Fruit fly (Drosophila melanogaster): Measurements from ENCODE around the gene Rtc1.

DNA sequence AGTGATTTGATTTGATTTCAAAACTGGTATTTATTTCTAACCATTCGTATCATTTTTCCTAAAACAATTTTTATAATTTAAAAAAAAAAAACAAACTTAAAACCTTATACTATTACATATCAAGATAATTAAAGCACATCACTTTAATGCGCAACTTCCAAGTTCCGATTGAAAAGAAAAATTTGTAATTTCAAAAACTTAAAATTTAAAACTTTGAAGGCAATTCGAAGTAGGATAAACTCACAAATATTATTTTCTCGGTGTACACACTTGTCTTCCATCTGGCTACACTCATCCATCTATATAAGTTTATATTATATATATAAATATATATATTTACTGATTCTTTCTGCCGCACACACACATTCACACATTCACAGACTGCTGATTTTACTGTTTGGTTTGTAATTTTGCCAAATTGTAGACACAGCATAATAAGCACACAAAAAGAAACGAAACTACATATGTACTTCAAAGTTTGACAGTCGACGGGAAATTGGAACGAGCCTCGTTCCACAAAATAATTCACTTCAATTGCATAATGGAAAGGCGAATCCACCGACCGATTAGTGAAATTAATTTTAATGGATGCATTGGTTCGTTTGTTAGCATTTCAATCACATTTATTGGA, 29.2 kb downstream of the Rtc1 start:
- TF ChIP-seq Smox (GFP tag; optimal IDR thresholded peaks at IDR 0.05) (no peak), Hr39 (GFP tag; optimal IDR thresholded peaks at IDR 0.05) (no peak), CG6854 (GFP tag; optimal IDR thresholded peaks at IDR 0.05) (no peak)
